Fruit fly (Drosophila melanogaster): ENCODE measurements around the gene CG32668.

Gene CG32668

DNA sequence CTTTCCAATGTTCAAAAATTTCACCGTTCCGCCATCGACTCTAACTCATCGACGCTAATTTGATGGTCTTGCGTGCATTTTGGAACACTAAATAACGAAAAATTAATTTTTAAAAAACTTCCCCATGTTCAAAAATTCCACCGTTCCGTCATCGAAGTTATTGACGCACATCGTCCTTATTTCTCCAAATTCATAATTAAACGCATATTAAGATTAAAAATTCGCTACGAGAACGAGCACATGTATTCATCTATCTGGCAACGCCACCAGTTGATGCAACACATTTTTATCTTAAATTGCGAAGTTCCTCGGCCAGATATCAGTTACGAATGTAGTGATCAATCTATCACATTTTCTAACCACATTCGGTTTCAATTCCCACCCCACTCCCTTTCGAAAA is 10.4 kb downstream of the CG32668 start, which contains the start of gene Lint-1:
Gene Lint-1 (plus strand): TSS at position 123 of the 400 bp plus-strand sequence.
- no peak for TF ChIP-seq psq (optimal IDR thresholded peaks at IDR 0.05)
- no peak for TF ChIP-seq insv (optimal IDR thresholded peaks at IDR 0.05)
- no peak for TF ChIP-seq Myc (optimal IDR thresholded peaks at IDR 0.05)
- no peak for TF ChIP-seq h (optimal IDR thresholded peaks at IDR 0.05)
- no peak for TF ChIP-seq ttk (optimal IDR thresholded peaks at IDR 0.05)
- TF ChIP-seq Sin3A (optimal IDR thresholded peaks at IDR 0.05): no peak

DNA sequence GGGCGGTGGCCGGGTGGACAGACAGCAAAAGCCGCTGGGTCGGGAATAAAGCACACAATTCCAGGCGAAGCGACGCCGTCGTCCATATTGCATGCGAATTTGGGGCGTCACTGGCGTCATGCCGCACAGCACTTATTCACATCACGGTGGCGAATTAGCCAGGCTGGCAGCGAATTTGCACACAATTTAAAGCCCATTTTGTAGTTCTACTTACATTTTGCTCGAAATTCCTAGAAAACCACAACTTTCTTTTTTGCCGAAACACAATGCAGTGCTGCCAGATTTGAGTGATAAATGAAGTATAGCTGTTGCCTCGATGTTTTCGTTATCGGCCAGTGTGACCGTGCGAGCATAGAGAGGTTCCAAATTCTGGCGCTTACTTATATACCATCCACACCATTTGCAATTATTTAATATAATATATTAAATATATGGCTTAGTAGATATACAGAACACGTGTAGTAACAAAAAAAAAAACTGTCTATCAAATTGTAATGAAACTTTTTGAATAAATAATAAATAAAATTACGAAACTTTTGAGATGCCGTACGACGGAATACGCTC is 11.2 kb downstream of the CG32668 start, which contains the start of gene Ran:
Gene Ran (minus strand): TSS at position 445 of the 564 bp plus-strand sequence.
- TF ChIP-seq psq (optimal IDR thresholded peaks at IDR 0.05) (no peak), Myc (optimal IDR thresholded peaks at IDR 0.05) (no peak), h (optimal IDR thresholded peaks at IDR 0.05) (no peak), insv (optimal IDR thresholded peaks at IDR 0.05) (no peak), ttk (optimal IDR thresholded peaks at IDR 0.05) (no peak), Sin3A (optimal IDR thresholded peaks at IDR 0.05) (no peak)

DNA sequence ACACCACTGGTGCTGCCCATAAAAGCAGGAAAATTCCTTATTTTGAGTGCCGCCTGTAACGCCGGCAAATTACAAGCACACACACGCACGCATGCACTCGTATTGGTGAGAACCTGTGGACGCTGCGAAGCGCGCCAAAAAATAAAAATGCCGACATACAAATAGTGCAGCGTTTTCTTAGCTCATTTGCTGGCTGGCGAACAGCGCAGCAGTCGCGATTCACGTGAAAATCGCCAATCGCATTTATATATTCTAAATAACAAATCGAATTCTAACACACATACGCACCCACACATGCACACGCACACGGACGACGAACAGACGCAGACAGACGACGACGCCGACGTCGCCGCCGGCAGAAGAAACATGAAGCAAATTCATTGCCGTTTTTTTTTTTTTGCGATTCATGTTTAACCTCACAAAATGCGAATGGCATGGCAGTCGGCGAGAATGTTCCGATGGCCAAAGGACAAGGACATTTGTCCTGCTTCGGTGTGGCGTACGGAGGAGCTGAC is 11.9 kb downstream of the CG32668 start:
- TF ChIP-seq h (optimal IDR thresholded peaks at IDR 0.05) (no peak), ttk (optimal IDR thresholded peaks at IDR 0.05) (no peak), Sin3A (optimal IDR thresholded peaks at IDR 0.05) (no peak), Myc (optimal IDR thresholded peaks at IDR 0.05) (no peak), insv (optimal IDR thresholded peaks at IDR 0.05) (no peak), psq (optimal IDR thresholded peaks at IDR 0.05) (no peak)

DNA sequence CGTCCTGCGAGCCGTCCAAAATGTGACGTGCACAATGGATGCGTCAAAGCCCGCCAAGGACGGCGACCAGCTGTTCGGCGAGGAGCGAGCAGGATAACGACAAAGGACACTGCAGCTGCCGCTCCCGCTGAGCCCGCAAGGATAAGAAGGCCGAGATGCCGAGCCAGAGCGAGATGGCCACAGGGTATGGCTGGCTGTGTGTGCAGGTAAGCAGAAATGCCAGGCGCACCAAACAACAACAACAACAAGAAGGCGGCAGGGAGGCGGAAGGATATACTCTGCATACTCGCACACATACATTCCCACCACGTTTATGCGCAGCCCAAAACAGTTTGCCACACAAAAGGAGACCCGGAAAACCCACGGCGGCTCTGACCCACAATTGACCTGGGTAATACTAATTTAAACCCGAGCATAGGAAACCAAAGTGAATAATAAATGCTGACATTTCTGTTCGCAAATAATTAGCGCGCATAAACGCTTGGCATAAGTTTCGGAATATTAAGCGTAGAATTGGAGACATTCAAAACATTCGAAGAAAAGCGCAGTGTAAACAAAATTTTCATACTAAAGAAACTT is 12.9 kb downstream of the CG32668 start:
- no peak for TF ChIP-seq Sin3A (optimal IDR thresholded peaks at IDR 0.05)

DNA sequence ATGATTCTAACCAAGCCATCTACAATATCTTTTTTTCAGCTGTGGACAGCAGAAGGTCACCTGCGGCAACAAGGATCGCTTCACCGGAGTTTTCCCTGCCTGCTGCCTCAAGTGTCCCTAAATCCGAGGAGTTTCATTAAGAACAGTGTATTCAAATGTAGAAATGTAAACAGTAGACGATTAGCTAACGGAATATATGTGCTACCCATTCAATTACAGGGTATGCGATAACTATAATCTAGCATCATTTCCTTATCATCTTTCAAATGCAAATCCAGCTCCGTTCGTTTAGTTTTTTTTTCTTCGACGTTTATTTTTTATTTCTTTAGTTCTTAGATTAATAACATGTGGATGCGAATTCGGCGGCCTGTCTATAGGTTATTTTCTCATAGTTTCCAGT is 15.0 kb downstream of the CG32668 start:
- TF ChIP-seq psq (optimal IDR thresholded peaks at IDR 0.05): no peak
- TF ChIP-seq insv (optimal IDR thresholded peaks at IDR 0.05): no peak
- no peak for TF ChIP-seq Myc (optimal IDR thresholded peaks at IDR 0.05)
- TF ChIP-seq h (optimal IDR thresholded peaks at IDR 0.05): no peak
- no peak for TF ChIP-seq Sin3A (optimal IDR thresholded peaks at IDR 0.05)
- no peak for TF ChIP-seq ttk (optimal IDR thresholded peaks at IDR 0.05)

DNA sequence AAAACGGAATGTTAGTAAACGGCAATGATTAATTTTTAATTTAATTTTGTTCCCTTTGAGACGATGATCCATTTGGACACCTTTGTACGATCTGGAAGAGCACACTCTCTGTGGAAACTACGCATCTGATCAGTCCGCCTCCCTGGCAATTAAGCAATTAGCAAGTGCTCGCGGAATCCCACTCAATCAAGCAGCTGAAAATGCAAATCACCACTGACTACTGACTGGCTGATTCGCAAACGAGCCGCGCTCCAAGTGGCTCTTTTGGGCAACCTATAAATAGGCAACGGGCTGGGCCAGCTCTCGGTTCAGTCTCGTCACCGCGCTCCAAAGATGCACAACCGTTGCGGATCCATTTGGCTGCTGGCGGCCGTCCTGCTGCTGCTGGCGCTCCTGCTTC is 15.7 kb downstream of the CG32668 start, which contains the start of gene CG15201:
Gene CG15201 (plus strand): TSS at position 301 of the 400 bp plus-strand sequence.
- no peak for TF ChIP-seq Myc (optimal IDR thresholded peaks at IDR 0.05)
- no peak for TF ChIP-seq psq (optimal IDR thresholded peaks at IDR 0.05)
- TF ChIP-seq Sin3A (optimal IDR thresholded peaks at IDR 0.05): no peak

DNA sequence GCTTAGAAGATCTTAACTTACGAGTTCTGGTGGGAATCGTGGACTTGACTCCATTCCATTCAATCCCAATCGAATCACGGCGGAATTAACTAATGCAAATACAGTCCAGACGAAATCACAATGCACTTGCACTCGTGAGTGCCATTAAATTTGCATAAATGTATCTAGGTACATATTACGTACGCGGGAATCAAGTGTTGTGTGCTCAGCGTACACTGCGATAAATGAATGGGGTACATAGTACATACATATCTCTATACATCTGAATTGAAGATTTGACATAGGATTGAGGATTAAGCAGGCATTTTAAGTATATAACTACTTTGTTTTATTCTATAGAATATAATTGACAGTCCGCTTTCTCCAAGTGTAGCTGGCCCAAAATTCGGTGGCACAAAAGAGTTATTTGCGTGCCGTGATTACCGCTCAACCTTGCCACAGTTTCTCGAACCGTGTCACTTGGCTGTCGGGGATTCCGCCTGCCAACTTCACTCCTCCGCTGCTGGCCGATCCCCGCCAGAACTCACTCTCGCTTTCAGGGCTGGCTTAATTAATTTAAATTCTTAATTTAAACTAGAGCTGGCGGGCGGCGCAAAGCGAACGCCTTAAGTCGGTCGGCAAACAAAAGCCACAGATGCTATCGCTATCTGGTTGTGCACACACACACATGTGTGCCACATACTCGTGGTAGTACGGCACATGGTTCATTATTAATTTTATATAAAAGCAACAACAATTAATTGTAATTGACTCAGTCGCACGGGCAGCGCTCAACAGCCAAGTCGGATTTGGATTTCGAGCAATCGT is 17.6 kb downstream of the CG32668 start, which contains the start of the genes CG15199 and CG15202:
Gene CG15199 (minus strand): TSS at position 51 of the 807 bp plus-strand sequence.
Gene CG15202 (plus strand): TSS at position 757 of the 807 bp plus-strand sequence.
- TF ChIP-seq ttk (optimal IDR thresholded peaks at IDR 0.05) (no peak), insv (optimal IDR thresholded peaks at IDR 0.05) (no peak), Sin3A (optimal IDR thresholded peaks at IDR 0.05) (no peak), psq (optimal IDR thresholded peaks at IDR 0.05) (no peak), Myc (optimal IDR thresholded peaks at IDR 0.05) (no peak), h (optimal IDR thresholded peaks at IDR 0.05) (no peak)

DNA sequence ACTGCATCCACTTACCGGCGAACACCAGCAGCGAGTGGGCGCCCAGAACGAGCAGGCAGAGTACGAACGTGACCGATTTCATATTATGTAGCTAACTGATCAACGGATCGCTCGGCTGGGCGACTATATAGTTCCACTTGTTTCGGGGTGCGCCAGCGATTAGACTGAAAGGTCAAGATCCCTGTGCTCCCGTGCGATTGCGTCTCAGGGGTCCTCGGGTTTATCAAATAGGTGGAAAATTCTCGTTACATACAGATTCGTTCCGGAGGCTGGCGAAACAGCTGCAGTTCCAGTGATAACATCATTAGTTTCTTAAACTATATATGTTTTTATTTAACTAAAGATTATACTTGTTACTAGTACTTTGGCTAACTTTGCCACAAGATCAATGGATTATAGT is 19.4 kb downstream of the CG32668 start, which contains the start of gene ssp7:
Gene ssp7 (minus strand): TSS at position 101 of the 400 bp plus-strand sequence.
- TF ChIP-seq Myc (optimal IDR thresholded peaks at IDR 0.05): no peak
- TF ChIP-seq ttk (optimal IDR thresholded peaks at IDR 0.05): no peak
- TF ChIP-seq Sin3A (optimal IDR thresholded peaks at IDR 0.05): no peak
- TF ChIP-seq insv (optimal IDR thresholded peaks at IDR 0.05): no peak
- no peak for TF ChIP-seq psq (optimal IDR thresholded peaks at IDR 0.05)
- TF ChIP-seq h (optimal IDR thresholded peaks at IDR 0.05): no peak

DNA sequence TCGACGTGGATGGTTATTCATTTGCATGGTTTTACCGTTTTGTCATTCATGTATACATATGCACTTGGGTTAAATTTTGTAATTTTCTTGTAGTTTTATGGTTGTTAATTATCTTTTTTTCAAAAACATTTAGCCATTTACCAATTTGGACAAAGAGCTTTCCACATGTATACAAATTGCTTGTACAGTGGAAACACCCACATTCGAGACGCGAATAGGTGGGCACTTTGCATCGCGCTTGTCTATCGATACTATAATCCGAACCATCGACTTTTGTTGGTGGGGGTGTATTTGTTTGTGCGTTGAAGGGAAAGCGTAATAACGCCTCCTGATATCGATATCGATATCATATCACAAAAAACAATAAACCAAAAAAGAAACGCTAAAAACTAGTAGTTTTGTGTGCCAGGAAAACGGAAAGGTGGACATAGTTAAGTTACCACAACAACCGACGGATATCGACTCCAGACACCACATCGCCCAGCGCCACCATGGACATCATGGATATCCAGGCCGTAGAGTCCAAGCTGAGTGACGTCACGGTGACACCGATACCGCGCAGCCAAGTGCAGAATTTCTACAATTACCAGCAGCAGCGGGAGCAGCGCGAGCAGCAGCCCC is 21.9 kb downstream of the CG32668 start, which contains the start of gene CDK2AP1:
Gene CDK2AP1 (plus strand): TSS at position 294 of the 621 bp plus-strand sequence.
- TF ChIP-seq Myc (optimal IDR thresholded peaks at IDR 0.05) (no peak), psq (optimal IDR thresholded peaks at IDR 0.05) (no peak), ttk (optimal IDR thresholded peaks at IDR 0.05) (no peak), h (optimal IDR thresholded peaks at IDR 0.05) (no peak), Sin3A (optimal IDR thresholded peaks at IDR 0.05) (no peak), insv (optimal IDR thresholded peaks at IDR 0.05) (no peak)

DNA sequence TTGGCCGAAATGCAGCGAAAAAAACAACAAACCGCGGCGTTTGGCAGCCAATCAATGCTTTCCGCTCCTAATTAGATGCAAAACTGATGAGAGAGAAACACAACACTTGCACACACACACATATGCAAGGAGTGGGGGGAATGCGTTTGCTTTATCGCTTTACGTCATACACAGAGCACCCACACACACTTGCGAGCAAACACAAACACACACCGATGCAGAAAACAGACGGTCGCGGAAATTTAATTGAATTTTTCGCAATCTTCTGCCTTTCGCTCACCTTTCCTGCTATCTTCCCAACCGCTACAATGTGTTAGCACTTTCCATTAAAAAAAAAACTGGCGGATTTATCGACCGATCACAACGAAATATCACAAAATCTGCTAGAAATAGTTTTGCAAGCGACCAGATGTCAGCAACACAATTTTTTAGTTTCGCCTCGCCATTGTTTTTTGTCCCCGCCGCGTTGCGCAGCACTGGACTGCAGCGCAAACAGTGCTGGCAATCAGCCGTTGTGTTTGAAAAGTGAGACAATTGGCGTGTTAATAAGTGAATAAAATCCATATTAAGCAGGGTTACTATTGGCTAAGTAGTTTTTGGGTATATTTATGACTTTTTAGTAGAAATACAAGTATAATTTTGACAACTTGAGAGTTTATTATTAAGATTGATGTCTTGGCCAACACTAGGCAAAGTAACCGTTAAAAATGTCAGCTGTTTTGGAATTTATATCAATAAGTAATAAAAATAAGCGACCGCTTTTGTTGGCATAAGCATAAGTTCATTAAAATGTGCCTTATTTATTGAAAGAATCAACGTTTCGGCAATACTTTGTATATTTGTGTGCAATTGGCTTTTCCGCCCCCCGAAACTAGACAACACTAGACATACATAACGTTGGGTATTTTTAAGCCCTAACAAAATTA is 22.7 kb downstream of the CG32668 start, which contains the start of gene Klp10A:
Gene Klp10A (minus strand): TSS at position 532 of the 926 bp plus-strand sequence.
- TF ChIP-seq ttk (optimal IDR thresholded peaks at IDR 0.05) (no peak), Sin3A (optimal IDR thresholded peaks at IDR 0.05) (no peak), psq (optimal IDR thresholded peaks at IDR 0.05) (no peak), h (optimal IDR thresholded peaks at IDR 0.05) (no peak), Myc (optimal IDR thresholded peaks at IDR 0.05) (no peak)

Measured in Kc167 (cell line).